Worm (Caenorhabditis elegans): ENCODE results near the gene Y47C4A.1.
"Not testable (repeated sequence)": the region's sequence is repeated elsewhere in the genome, so short reads cannot be mapped to it uniquely, and the experiment has no call there.

DNA sequence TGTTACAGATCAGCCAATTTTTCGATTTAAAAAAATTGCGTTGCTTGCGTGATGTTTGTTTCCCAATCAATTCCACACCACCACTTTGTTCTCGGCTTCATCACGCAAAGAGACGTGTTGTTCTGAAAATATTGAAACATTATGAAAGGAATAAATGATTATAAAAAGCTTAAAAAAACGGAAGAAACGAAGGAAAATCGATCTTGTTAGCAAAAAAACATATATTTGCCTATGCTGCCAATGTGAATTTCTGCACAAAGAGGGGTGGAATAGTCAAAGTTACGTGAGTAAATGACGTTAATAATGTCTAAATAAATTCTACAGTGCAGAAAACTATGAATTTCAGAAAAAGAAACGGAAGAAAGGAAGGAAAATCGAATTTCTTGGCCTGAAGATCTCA, 46.9 kb downstream of the Y47C4A.1 start, which contains the start of gene AC8.10:
- TF ChIP-seq W03F9.2, him-1 (tag; optimal IDR thresholded peaks at IDR 0.05): not testable (repeated sequence)

Measured in whole organism, L4/young adult.